Fruit fly (Drosophila melanogaster) whole organism, embryonic: ENCODE results near the gene CG2224.

Experiments used
- Bdp1 ChIP-seq: fragments of 200-800 bp; sonication (Bioruptor generic); optimal IDR thresholded peaks from 3 replicates; lab custom pipeline; 2016; ENCODE audit warnings: missing biosample characterization, missing genetic modification characterization
- Bgb ChIP-seq: fragments of 200-800 bp; sonication (Bioruptor generic); IDR thresholded peaks from 2 replicates; pipeline ENCODE4 v1.3.6; 2022; ENCODE audit warnings: missing biosample characterization, missing genetic modification characterization; ENCODE audit not compliant: partially characterized antibody
- Bteb2 ChIP-seq: fragments of 200-800 bp; sonication (Bioruptor generic); optimal IDR thresholded peaks from 2 replicates; lab custom pipeline; 2016; ENCODE audit warnings: missing biosample characterization, missing genetic modification characterization
- CG10654 ChIP-seq: fragments of 200-800 bp; sonication (Bioruptor generic); optimal IDR thresholded peaks from 2 replicates; lab custom pipeline; 2016; ENCODE audit warnings: missing biosample characterization, missing genetic modification characterization
- CG10979 ChIP-seq: fragments of 200-800 bp; sonication (Bioruptor generic); optimal IDR thresholded peaks from 2 replicates; lab custom pipeline; 2018; ENCODE audit warnings: missing biosample characterization, mild to moderate bottlenecking, missing genetic modification characterization, moderate library complexity
- CG11695 ChIP-seq: fragments of 200-800 bp; sonication (Bioruptor generic); IDR thresholded peaks from 3 replicates; pipeline ENCODE4 v1.3.6; 2022; ENCODE audit warnings: missing biosample characterization, missing genetic modification characterization
- CG14860 ChIP-seq: fragments of 200-800 bp; sonication (Bioruptor generic); IDR thresholded peaks from 3 replicates; pipeline ENCODE4 v1.3.6; 2022; ENCODE audit warnings: missing biosample characterization, missing genetic modification characterization; ENCODE audit not compliant: partially characterized antibody
- CG17802 ChIP-seq: fragments of 200-800 bp; sonication (Bioruptor generic); optimal IDR thresholded peaks from 2 replicates; lab custom pipeline; 2018; ENCODE audit warnings: missing biosample characterization, mild to moderate bottlenecking, missing genetic modification characterization, moderate library complexity
- CG18476 ChIP-seq: fragments of 200-800 bp; sonication (Bioruptor generic); optimal IDR thresholded peaks from 2 replicates; lab custom pipeline; 2016; ENCODE audit warnings: missing biosample characterization, mild to moderate bottlenecking, missing genetic modification characterization
- CG2120 ChIP-seq: fragments of 200-800 bp; sonication (Bioruptor generic); optimal IDR thresholded peaks from 3 replicates; lab custom pipeline; 2016; ENCODE audit warnings: missing biosample characterization, missing genetic modification characterization
- CG31441 ChIP-seq: fragments of 200-800 bp; sonication (Bioruptor generic); IDR thresholded peaks from 2 replicates; pipeline ENCODE4 v1.3.6; 2022; ENCODE audit warnings: missing biosample characterization, missing genetic modification characterization
- CG33557 ChIP-seq: fragments of 200-800 bp; sonication (Bioruptor generic); optimal IDR thresholded peaks from 2 replicates; lab custom pipeline; 2019; ENCODE audit warnings: missing biosample characterization, mild to moderate bottlenecking, missing genetic modification characterization, moderate library complexity
- CG34376 ChIP-seq: fragments of 200-800 bp; sonication (Bioruptor generic); optimal IDR thresholded peaks from 2 replicates; lab custom pipeline; 2018; ENCODE audit warnings: missing biosample characterization, mild to moderate bottlenecking, missing genetic modification characterization
- CG8089 ChIP-seq: fragments of 200-800 bp; sonication (Bioruptor generic); optimal IDR thresholded peaks from 3 replicates; lab custom pipeline; 2016; ENCODE audit warnings: missing biosample characterization, missing genetic modification characterization
- CkIIα-i1 ChIP-seq: fragments of 200-800 bp; sonication (Bioruptor generic); IDR thresholded peaks from 2 replicates; pipeline ENCODE4 v1.3.6; 2022; ENCODE audit warnings: missing biosample characterization, missing genetic modification characterization
- D19B ChIP-seq: fragments of 200-800 bp; sonication (Bioruptor generic); optimal IDR thresholded peaks from 2 replicates; lab custom pipeline; 2017; ENCODE audit warnings: missing biosample characterization, mild to moderate bottlenecking, missing genetic modification characterization
- Dfd ChIP-seq, 2 experiments: fragments of >200 bp; optimal IDR thresholded peaks; 2 replicates each; lab custom pipeline; 2017; ENCODE audit warnings: missing biosample characterization in 2 of 2, missing genetic modification characterization in 2 of 2
- HLH4C ChIP-seq: fragments of 200-800 bp; sonication (Bioruptor generic); IDR thresholded peaks from 3 replicates; pipeline ENCODE4 v1.3.6; 2022; ENCODE audit warnings: missing biosample characterization, missing genetic modification characterization; ENCODE audit not compliant: partially characterized antibody
- Hey ChIP-seq: fragments of 200-800 bp; sonication (Bioruptor generic); optimal IDR thresholded peaks from 3 replicates; lab custom pipeline; 2018; ENCODE audit warnings: missing biosample characterization, mild to moderate bottlenecking, missing genetic modification characterization
- Hr78 ChIP-seq, 2 experiments: fragments of 200-800 bp in 1 of 2; fragments of >200 bp in 1 of 2; sonication (Bioruptor generic) in 1 of 2; optimal IDR thresholded peaks; 2 replicates each; lab custom pipeline; 2017 to 2019; ENCODE audit warnings: missing biosample characterization in 2 of 2, missing genetic modification characterization in 2 of 2, mild to moderate bottlenecking in 1 of 2, moderate library complexity in 1 of 2
- Mrtf ChIP-seq: fragments of 200-800 bp; sonication (Bioruptor generic); IDR thresholded peaks from 3 replicates; pipeline ENCODE4 v1.3.6; 2022; ENCODE audit warnings: missing biosample characterization, missing genetic modification characterization
- Pdp1 ChIP-seq, 2 experiments: fragments of 200-800 bp; sonication (Bioruptor generic); optimal IDR thresholded peaks; 3 replicates each; lab custom pipeline; 2016; ENCODE audit warnings: missing biosample characterization in 2 of 2, missing genetic modification characterization in 2 of 2, mild to moderate bottlenecking in 1 of 2, moderate library complexity in 1 of 2
- Rx ChIP-seq: fragments of 200-800 bp; sonication (Bioruptor generic); IDR thresholded peaks from 2 replicates; pipeline ENCODE4 v1.3.6; 2022; ENCODE audit warnings: missing biosample characterization, missing genetic modification characterization
- Sry-β ChIP-seq: fragments of 200-800 bp; sonication (Bioruptor generic); optimal IDR thresholded peaks from 2 replicates; lab custom pipeline; 2018; ENCODE audit warnings: missing biosample characterization, mild to moderate bottlenecking, missing genetic modification characterization, moderate library complexity
- Tbp ChIP-seq: fragments of >200 bp; optimal IDR thresholded peaks from 2 replicates; lab custom pipeline; 2018; ENCODE audit warnings: missing biosample characterization, missing genetic modification characterization
- cad ChIP-seq: fragments of >200 bp; optimal IDR thresholded peaks from 2 replicates; lab custom pipeline; 2017; ENCODE audit warnings: missing biosample characterization, missing genetic modification characterization
- crp ChIP-seq, 2 experiments: fragments of 200-800 bp; sonication (Bioruptor generic); optimal IDR thresholded peaks; 2 replicates in 1 of 2; 3 replicates in 1 of 2; lab custom pipeline; 2017; ENCODE audit warnings: missing biosample characterization in 2 of 2, missing genetic modification characterization in 2 of 2, mild to moderate bottlenecking in 1 of 2, moderate library complexity in 1 of 2
- dmrt11E ChIP-seq: fragments of 200-800 bp; sonication (Bioruptor generic); optimal IDR thresholded peaks from 3 replicates; lab custom pipeline; 2018; ENCODE audit warnings: missing biosample characterization, mild to moderate bottlenecking, missing genetic modification characterization, moderate library complexity
- exex ChIP-seq: fragments of 200-800 bp; sonication (Bioruptor generic); optimal IDR thresholded peaks from 4 replicates; lab custom pipeline; 2018; ENCODE audit warnings: missing biosample characterization, mild to moderate bottlenecking, missing genetic modification characterization, moderate library complexity
- jing ChIP-seq: fragments of 200-800 bp; sonication (Bioruptor generic); optimal IDR thresholded peaks from 2 replicates; lab custom pipeline; 2018; ENCODE audit warnings: missing biosample characterization, mild to moderate bottlenecking, missing genetic modification characterization
- lmd ChIP-seq: fragments of 200-800 bp; sonication (Bioruptor generic); IDR thresholded peaks from 2 replicates; pipeline ENCODE4 v1.3.6; 2022; ENCODE audit warnings: missing biosample characterization, missing genetic modification characterization
- mirr ChIP-seq: fragments of 200-800 bp; sonication (Bioruptor generic); optimal IDR thresholded peaks from 3 replicates; lab custom pipeline; 2018; ENCODE audit warnings: missing biosample characterization, mild to moderate bottlenecking, missing genetic modification characterization
- nau ChIP-seq: fragments of 200-800 bp; sonication (Bioruptor generic); optimal IDR thresholded peaks from 3 replicates; lab custom pipeline; 2017; ENCODE audit warnings: missing biosample characterization, mild to moderate bottlenecking, missing genetic modification characterization, missing genetic modification reagents
- nmo ChIP-seq: fragments of 200-800 bp; sonication (Bioruptor generic); optimal IDR thresholded peaks from 2 replicates; lab custom pipeline; 2018; ENCODE audit warnings: missing biosample characterization, mild to moderate bottlenecking, missing genetic modification characterization, moderate library complexity
- odd ChIP-seq: fragments of 200-800 bp; sonication (Bioruptor generic); optimal IDR thresholded peaks from 2 replicates; lab custom pipeline; 2017; ENCODE audit warnings: missing biosample characterization, mild to moderate bottlenecking, missing genetic modification characterization
- rib ChIP-seq: fragments of 200-800 bp; sonication (Bioruptor generic); IDR thresholded peaks from 2 replicates; pipeline ENCODE4 v1.3.6; 2022; ENCODE audit warnings: missing biosample characterization, missing genetic modification characterization
- run ChIP-seq: fragments of 200-800 bp; sonication (Bioruptor generic); optimal IDR thresholded peaks from 3 replicates; lab custom pipeline; 2018; ENCODE audit warnings: missing biosample characterization, mild to moderate bottlenecking, missing genetic modification characterization
- stwl ChIP-seq: fragments of 200-800 bp; sonication (Bioruptor generic); optimal IDR thresholded peaks from 3 replicates; lab custom pipeline; 2018; ENCODE audit warnings: missing biosample characterization, mild to moderate bottlenecking, missing genetic modification characterization, moderate library complexity
- ttk ChIP-seq: fragments of 200-800 bp; sonication (Bioruptor generic); IDR thresholded peaks from 2 replicates; pipeline ENCODE4 v2.1.2; 2022; ENCODE audit warnings: missing biosample characterization, missing genetic modification characterization
- unpg ChIP-seq: fragments of 200-800 bp; sonication (Bioruptor generic); optimal IDR thresholded peaks from 3 replicates; lab custom pipeline; 2018; ENCODE audit warnings: missing biosample characterization, mild to moderate bottlenecking, missing genetic modification characterization, moderate library complexity
- usp ChIP-seq: fragments of >200 bp; optimal IDR thresholded peaks from 2 replicates; lab custom pipeline; 2017; ENCODE audit warnings: missing biosample characterization, missing genetic modification characterization
- yki ChIP-seq: fragments of >200 bp; optimal IDR thresholded peaks from 3 replicates; lab custom pipeline; 2018
- zen2 ChIP-seq: fragments of 200-800 bp; sonication (Bioruptor generic); IDR thresholded peaks from 3 replicates; pipeline ENCODE4 v1.3.6; 2022; ENCODE audit warnings: missing biosample characterization, missing genetic modification characterization; ENCODE audit not compliant: partially characterized antibody
- zfh1 ChIP-seq: fragments of 200-800 bp; sonication (Bioruptor generic); IDR thresholded peaks from 3 replicates; pipeline ENCODE4 v1.3.6; 2022; ENCODE audit warnings: missing biosample characterization, missing genetic modification characterization
- zfh2 ChIP-seq: fragments of 200-800 bp; sonication (Bioruptor generic); optimal IDR thresholded peaks from 2 replicates; lab custom pipeline; 2016; ENCODE audit warnings: missing biosample characterization, missing genetic modification characterization

CG2224 gene

DNA sequence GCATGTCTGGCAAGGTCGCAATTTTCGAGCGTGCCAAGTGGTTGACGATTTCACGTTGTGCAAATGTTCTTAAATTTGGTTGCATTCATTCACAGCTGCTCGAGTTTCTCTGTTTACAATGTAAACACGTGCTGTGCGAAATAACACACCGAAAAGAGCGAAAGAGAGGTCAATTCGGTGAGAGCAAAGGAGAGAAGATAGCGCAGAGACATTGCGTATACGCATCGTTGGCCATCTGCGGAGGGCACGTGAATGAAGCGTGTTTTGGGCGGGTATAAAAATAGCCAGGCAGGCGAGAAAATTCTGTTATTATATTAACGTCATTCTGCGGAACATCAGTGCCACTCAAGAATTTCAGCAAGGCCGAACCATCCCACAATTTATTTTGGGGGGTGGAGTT is 4.7 kb downstream of the CG2224 start (continued):
- TF ChIP-seq dmrt11E (no peak), Hr78 (GFP tag; optimal IDR thresholded peaks at IDR 0.05; lab: Kevin White, UChicago) (no peak), Tbp (no peak), CG18476 (GFP tag; lab: Kevin White, UChicago) (no peak), jing (GFP tag; lab: Kevin White, UChicago) (no peak), yki (lab: Kevin White, UChicago) (no peak)

DNA sequence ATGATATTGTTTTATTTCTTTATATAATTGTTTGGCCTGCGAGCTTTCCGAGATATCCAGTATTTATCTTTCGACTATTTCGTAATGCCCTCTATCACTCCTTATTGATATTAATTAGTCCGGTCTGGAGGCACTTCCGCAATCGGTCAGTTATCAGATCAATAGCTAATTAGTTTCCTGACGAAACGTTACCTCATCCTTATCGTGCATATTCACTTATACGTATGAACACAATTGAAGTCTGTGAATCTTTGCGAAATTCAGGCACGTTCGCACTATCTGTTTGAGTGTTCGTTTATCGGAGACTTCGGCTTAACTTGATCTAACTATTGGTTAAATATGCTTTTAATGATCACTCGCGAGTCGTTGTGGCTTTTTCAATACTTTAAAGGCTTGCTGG is 5.9 kb downstream of the CG2224 start:
- peak in 1 of 2 experiments; percentile 60 for TF ChIP-seq Pdp1 (GFP tag; optimal IDR thresholded peaks at IDR 0.05; lab: Kevin White, UChicago)
- no peak for TF ChIP-seq Sry-β (GFP tag; lab: Kevin White, UChicago)
- TF ChIP-seq exex, result peak; percentile 74
- peak; percentile 55 for TF ChIP-seq mirr
- no peak for TF ChIP-seq nmo (GFP tag; lab: Kevin White, UChicago)
- TF ChIP-seq, all 482 proteins: peak for 3

dm6 chr3R:30450690-30451343 is 8.3 kb downstream of the CG2224 start:
- TF ChIP-seq CG11695 (GFP tag; lab: Robert Waterston, UW), result 0 out of 3 replicates have a peak, but pooled peaks have one; percentile 4
- TF ChIP-seq nau, result no peak
- peak; percentile 51; the same call in 2 of the 3 replicates for TF ChIP-seq HLH4C (GFP tag; lab: Robert Waterston, UW)
- peak; percentile 54 for TF ChIP-seq D19B (GFP tag; lab: Kevin White, UChicago)
- TF ChIP-seq CG14860, result no peak
- peak in 1 of 2 experiments; percentile 1 for TF ChIP-seq Pdp1 (GFP tag; optimal IDR thresholded peaks at IDR 0.05; lab: Kevin White, UChicago)
- no peak for TF ChIP-seq ttk (GFP tag; lab: Robert Waterston, UW)
- 0 out of 2 replicates have a peak, but pooled peaks have one; percentile 6 for TF ChIP-seq Rx
- no peak for TF ChIP-seq rib (GFP tag; lab: Robert Waterston, UW)
- TF ChIP-seq Bgb (GFP tag; lab: Robert Waterston, UW), result peak; percentile 50; the same call in 1 of the 2 replicates
- no peak for TF ChIP-seq Hey (tag; lab: Kevin White, UChicago)

- TF ChIP-seq zfh2 (GFP tag; lab: Kevin White, UChicago) (peak; percentile 49), crp (GFP tag; optimal IDR thresholded peaks at IDR 0.05; lab: Kevin White, UChicago) (no peak), zen2 (GFP tag; lab: Robert Waterston, UW) (no peak), stwl (tag; lab: Kevin White, UChicago) (no peak), CG8089 (GFP tag; lab: Kevin White, UChicago) (peak; percentile 81), CG34376 (peak; percentile 73), CG10979 (tag; lab: Kevin White, UChicago) (no peak), Mrtf (GFP tag; lab: Robert Waterston, UW) (peak; percentile 62; the same call in 2 of the 3 replicates), CG10654 (GFP tag; lab: Kevin White, UChicago) (peak; percentile 87), usp (no peak), lmd (peak; percentile 31; the same call in 1 of the 2 replicates), CG31441 (no peak; the same call in none of the 2 replicates), Bteb2 (GFP tag; lab: Kevin White, UChicago) (peak; percentile 55), CkIIα-i1 (GFP tag; lab: Robert Waterston, UW) (peak; percentile 66; the same call in 1 of the 2 replicates), zfh1 (GFP tag; lab: Robert Waterston, UW) (peak; percentile 75), run (no peak), unpg (GFP tag; lab: Kevin White, UChicago) (peak; percentile 70), odd (GFP tag; lab: Kevin White, UChicago) (peak; percentile 73), CG17802 (tag; lab: Kevin White, UChicago) (no peak), Dfd (GFP tag; optimal IDR thresholded peaks at IDR 0.05; lab: Kevin White, UChicago) (no peak), CG2120 (GFP tag; lab: Kevin White, UChicago) (peak; percentile 75), cad (GFP tag; lab: Kevin White, UChicago) (no peak), CG33557 (GFP tag; lab: Kevin White, UChicago) (peak; percentile 78), Bdp1 (GFP tag; lab: Kevin White, UChicago) (peak; percentile 81)
These were observed 8.9 kb downstream of the CG2224 start for dm6 chr3R:30450224-30450623.
